Worm (Caenorhabditis elegans): ENCODE results near the gene ZK637.4.

ce11 chrIII:8937571-8937970 is 44.0 kb downstream of the ZK637.4 start:
- peak; percentile 45 for TF ChIP-seq elt-3 (tag; optimal IDR thresholded peaks at IDR 0.05)
- TF ChIP-seq ztf-11 (tag; optimal IDR thresholded peaks at IDR 0.05), result peak; percentile 42
- TF ChIP-seq nhr-12 (tag; optimal IDR thresholded peaks at IDR 0.05), result no peak
- no peak for TF ChIP-seq snpc-4 (tag; optimal IDR thresholded peaks at IDR 0.05)
- peak; percentile 34 for TF ChIP-seq lin-13 (tag; optimal IDR thresholded peaks at IDR 0.05)
- TF ChIP-seq flh-1 (GFP tag; optimal IDR thresholded peaks at IDR 0.05), result peak; percentile 84
- TF ChIP-seq mep-1 (tag; optimal IDR thresholded peaks at IDR 0.05), result no peak

Measured in whole organism, mixed stage, embryonic.